Worm (Caenorhabditis elegans): ENCODE measurements around the gene T05A8.8.

Gene T05A8.8

DNA sequence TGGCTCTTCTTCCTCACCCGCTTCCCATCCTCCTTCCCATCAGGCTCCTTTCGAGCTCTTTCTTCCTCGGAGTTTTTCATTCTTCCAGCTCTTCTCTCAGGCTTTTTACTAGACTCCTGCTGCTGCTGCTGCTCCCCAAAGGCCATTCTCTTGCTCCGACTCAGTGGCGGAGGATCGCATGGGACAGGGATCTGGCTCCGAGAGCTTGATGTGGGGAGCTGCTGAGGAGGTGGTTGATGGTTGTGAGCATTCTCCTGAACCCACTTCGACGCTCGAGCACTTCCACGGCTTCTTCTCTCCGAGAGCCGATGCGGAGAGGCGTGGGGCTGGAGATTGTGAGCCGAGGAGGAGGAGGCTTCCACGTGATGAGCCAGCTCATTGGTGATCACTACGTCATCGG is 49.3 kb downstream of the T05A8.8 start:
- TF ChIP-seq M03D4.4 (tag; optimal IDR thresholded peaks at IDR 0.05) (no peak), unc-120 (tag; optimal IDR thresholded peaks at IDR 0.05; ENCODE audit: poor library complexity, severe bottlenecking) (no peak), elt-1 (tag; optimal IDR thresholded peaks at IDR 0.05; ENCODE audit: borderline replicate concordance, insufficient read depth) (no peak), drap-1 (GFP tag; optimal IDR thresholded peaks at IDR 0.05) (no peak), mep-1 (tag; optimal IDR thresholded peaks at IDR 0.05) (no peak)

DNA sequence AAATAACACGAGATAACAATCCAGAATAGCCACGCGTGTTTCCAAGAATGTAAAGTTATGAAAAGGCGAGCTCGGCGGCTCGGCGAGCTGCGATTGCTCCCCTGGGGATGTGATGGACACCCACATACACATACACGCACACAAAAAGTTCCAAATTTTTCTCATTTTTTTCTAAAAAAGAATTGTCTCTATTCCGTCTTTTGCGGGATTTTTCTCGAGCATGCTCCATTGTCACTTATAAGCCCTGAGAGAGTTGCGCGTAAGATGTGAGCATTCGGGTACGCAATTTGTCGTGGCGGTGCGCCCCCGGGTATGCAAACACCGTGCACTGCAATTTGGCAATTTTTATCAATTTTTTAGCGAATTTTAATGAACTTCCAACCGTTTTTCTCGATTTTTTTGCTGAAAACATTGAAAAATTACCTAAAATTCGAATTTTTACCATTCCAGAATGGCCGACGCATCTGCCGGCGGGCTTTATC is 50.6 kb downstream of the T05A8.8 start, which contains the start of the genes F08D12.12 and srpa-72:
Gene F08D12.12 (minus strand): TSS at position 51 of the 482 bp plus-strand sequence.
Gene srpa-72 (plus strand): TSS at position 451 of the 482 bp plus-strand sequence.
- TF ChIP-seq lsy-2 (tag; optimal IDR thresholded peaks at IDR 0.05), result peak; percentile 10
- peak; percentile 45 for TF ChIP-seq pha-4 (tag; optimal IDR thresholded peaks at IDR 0.05)
- peak; percentile 7 for TF ChIP-seq unc-120 (tag; optimal IDR thresholded peaks at IDR 0.05; ENCODE audit: poor library complexity, severe bottlenecking)
- no peak for TF ChIP-seq unc-62 (GFP tag; optimal IDR thresholded peaks at IDR 0.05)

Measured in whole organism, mixed stage, embryonic.